Worm (Caenorhabditis elegans): ENCODE results near the gene ttr-18.

ttr-18 gene

DNA sequence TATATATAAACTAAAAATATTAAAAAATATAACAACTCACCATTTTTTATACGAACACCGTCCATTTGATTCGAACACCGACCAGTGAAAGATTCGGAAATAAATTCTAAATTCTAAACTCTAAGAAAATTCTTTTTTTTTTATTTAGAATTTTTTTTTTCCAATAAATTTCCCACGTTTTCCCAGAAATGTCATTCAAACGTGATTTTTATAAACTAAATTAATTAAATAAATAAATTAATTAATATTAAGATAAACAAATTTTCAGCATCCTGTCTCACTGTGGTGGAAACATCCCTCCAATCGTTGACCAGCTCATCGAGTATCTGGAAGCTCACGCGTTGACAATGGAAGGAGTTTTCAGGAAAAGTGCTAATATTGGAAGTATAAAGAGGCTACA lies 19.0 kb downstream of the ttr-18 start, which contains the start of gene klp-17:
Gene klp-17 (minus strand): TSS at position 101 of the 400 bp plus-strand sequence.
- TF ChIP-seq sea-1 (GFP tag; conservative IDR thresholded peaks at IDR 0.05): no peak
- no peak for TF ChIP-seq tra-4 (tag; optimal IDR thresholded peaks at IDR 0.05)
- TF ChIP-seq hmbx-1 (tag; optimal IDR thresholded peaks at IDR 0.05): no peak
- no peak for TF ChIP-seq ama-1 (optimal IDR thresholded peaks at IDR 0.05)
- TF ChIP-seq ceh-36 (tag; optimal IDR thresholded peaks at IDR 0.05): no peak
- no peak for TF ChIP-seq F13C5.2 (tag; optimal IDR thresholded peaks at IDR 0.05)
- TF ChIP-seq ets-7 (tag; optimal IDR thresholded peaks at IDR 0.05): no peak
- TF ChIP-seq ceh-13 (GFP tag; optimal IDR thresholded peaks at IDR 0.05): no peak
- no peak for TF ChIP-seq flt-1 (GFP tag; IDR thresholded peaks at IDR 0.05)
- TF ChIP-seq hmg-4 (GFP tag; optimal IDR thresholded peaks at IDR 0.05): no peak
- no peak for TF ChIP-seq hnd-1 (tag; optimal IDR thresholded peaks at IDR 0.05)

DNA sequence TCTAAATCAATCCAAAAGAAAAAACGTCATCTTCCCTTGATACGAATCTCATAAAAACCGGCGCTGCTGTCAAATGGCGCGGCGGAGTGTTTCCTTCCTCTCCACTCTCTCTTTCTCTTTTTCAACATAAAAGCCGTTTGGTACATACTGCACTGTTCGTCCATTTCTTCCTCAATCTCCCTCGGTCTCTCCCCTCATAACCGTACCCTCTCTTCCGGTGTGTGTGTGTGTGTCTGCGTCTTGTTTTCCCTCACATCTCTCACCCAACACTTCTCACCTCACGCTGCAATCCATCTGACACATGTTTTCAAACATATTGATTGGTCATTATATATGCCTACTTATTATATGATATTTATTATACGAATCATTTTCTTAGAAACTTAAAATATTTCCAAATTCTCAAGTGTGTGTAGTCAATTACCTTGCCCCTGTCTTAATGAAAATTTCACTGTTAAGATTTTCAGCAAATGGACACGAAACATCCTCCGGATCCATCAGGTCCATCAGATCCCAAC lies 22.1 kb downstream of the ttr-18 start, which contains the start of the genes aars-1 and rga-1:
Gene aars-1 (minus strand): TSS at position 71 of the 518 bp plus-strand sequence.
Gene rga-1 (plus strand): TSS at position 468 of the 518 bp plus-strand sequence.
- peak; percentile 61 for TF ChIP-seq ets-7 (tag; optimal IDR thresholded peaks at IDR 0.05)
- TF ChIP-seq F13C5.2 (tag; optimal IDR thresholded peaks at IDR 0.05): peak; percentile 27
- TF ChIP-seq hmg-4 (GFP tag; optimal IDR thresholded peaks at IDR 0.05): no peak

ce11 chrII:11463899-11464298 lies 22.6 kb downstream of the ttr-18 start:
- TF ChIP-seq scrt-1 (GFP tag; IDR thresholded peaks at IDR 0.05): no peak
- TF ChIP-seq B0310.2 (tag; optimal IDR thresholded peaks at IDR 0.05): no peak
- no peak for TF ChIP-seq sea-1 (GFP tag; conservative IDR thresholded peaks at IDR 0.05)
- no peak for TF ChIP-seq tbx-37 (GFP tag; conservative IDR thresholded peaks at IDR 0.05)

DNA sequence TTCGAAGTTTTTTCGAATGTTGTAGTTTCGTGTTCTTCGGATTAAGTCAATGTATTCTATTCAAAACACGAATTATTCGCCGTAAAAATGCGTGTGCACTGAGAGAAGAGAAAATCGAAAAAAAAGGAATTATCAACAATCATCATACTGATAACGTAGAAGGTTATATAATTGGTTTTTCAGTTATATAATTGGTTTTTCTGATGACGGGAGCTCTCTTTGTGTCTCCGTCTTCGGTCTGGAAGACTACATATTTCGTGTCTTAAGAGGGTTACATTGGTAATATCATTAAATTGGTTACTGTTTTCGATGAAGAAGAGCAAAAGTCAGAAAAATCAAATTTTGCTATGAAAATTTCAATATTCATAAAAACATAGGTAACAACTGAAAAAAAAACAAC lies 26.7 kb downstream of the ttr-18 start:
- TF ChIP-seq B0310.2 (tag; optimal IDR thresholded peaks at IDR 0.05) (no peak), flt-1 (GFP tag; IDR thresholded peaks at IDR 0.05) (no peak), ceh-36 (tag; optimal IDR thresholded peaks at IDR 0.05) (no peak), hmg-4 (GFP tag; optimal IDR thresholded peaks at IDR 0.05) (no peak), scrt-1 (GFP tag; IDR thresholded peaks at IDR 0.05) (no peak), ets-7 (tag; optimal IDR thresholded peaks at IDR 0.05) (no peak), tbx-11 (GFP tag; IDR thresholded peaks at IDR 0.05) (no peak), tbx-37 (GFP tag; conservative IDR thresholded peaks at IDR 0.05) (no peak), aly-1 (tag; optimal IDR thresholded peaks at IDR 0.05) (no peak), pes-1 (GFP tag; IDR thresholded peaks at IDR 0.05) (no peak), hmbx-1 (tag; optimal IDR thresholded peaks at IDR 0.05) (no peak), F13C5.2 (tag; optimal IDR thresholded peaks at IDR 0.05) (no peak), ceh-13 (GFP tag; optimal IDR thresholded peaks at IDR 0.05) (no peak), tra-4 (tag; optimal IDR thresholded peaks at IDR 0.05) (no peak), ama-1 (optimal IDR thresholded peaks at IDR 0.05) (no peak), hnd-1 (tag; optimal IDR thresholded peaks at IDR 0.05) (no peak), sea-1 (GFP tag; conservative IDR thresholded peaks at IDR 0.05) (no peak)

DNA sequence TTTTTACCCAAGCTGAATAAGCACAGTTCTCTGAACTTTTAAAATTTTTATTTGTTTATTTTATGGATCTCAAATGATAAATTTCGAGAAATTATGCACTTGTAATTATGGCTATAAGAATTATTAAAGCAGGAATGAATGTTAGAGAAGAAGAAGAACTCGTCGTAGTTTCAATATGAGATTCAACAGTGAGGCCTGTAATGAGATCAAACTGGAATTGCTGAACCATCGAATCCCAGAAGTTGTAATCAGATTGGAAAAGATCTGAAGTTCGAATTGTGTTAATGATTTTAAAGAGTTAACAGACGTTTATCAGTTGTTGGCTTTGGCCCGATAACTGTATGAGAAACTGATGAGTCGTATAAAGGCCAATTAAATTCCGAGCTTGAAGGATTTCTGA lies 30.8 kb downstream of the ttr-18 start:
- no peak for TF ChIP-seq hmg-4 (GFP tag; optimal IDR thresholded peaks at IDR 0.05)
- TF ChIP-seq B0310.2 (tag; optimal IDR thresholded peaks at IDR 0.05): no peak
- TF ChIP-seq ama-1 (optimal IDR thresholded peaks at IDR 0.05): no peak
- no peak for TF ChIP-seq scrt-1 (GFP tag; IDR thresholded peaks at IDR 0.05)
- TF ChIP-seq flt-1 (GFP tag; IDR thresholded peaks at IDR 0.05): no peak
- TF ChIP-seq tbx-37 (GFP tag; conservative IDR thresholded peaks at IDR 0.05): no peak
- no peak for TF ChIP-seq aly-1 (tag; optimal IDR thresholded peaks at IDR 0.05)
- TF ChIP-seq ceh-13 (GFP tag; optimal IDR thresholded peaks at IDR 0.05): no peak
- no peak for TF ChIP-seq sea-1 (GFP tag; conservative IDR thresholded peaks at IDR 0.05)
- no peak for TF ChIP-seq F13C5.2 (tag; optimal IDR thresholded peaks at IDR 0.05)
- no peak for TF ChIP-seq tbx-11 (GFP tag; IDR thresholded peaks at IDR 0.05)
- TF ChIP-seq pes-1 (GFP tag; IDR thresholded peaks at IDR 0.05): no peak
- TF ChIP-seq ceh-36 (tag; optimal IDR thresholded peaks at IDR 0.05): no peak
- no peak for TF ChIP-seq tra-4 (tag; optimal IDR thresholded peaks at IDR 0.05)
- no peak for TF ChIP-seq ets-7 (tag; optimal IDR thresholded peaks at IDR 0.05)
- TF ChIP-seq hmbx-1 (tag; optimal IDR thresholded peaks at IDR 0.05): no peak
- TF ChIP-seq hnd-1 (tag; optimal IDR thresholded peaks at IDR 0.05): no peak

- no peak for TF ChIP-seq hnd-1 (tag; optimal IDR thresholded peaks at IDR 0.05)
- no peak for TF ChIP-seq sea-1 (GFP tag; conservative IDR thresholded peaks at IDR 0.05)
- TF ChIP-seq tbx-11 (GFP tag; IDR thresholded peaks at IDR 0.05): no peak
- TF ChIP-seq ama-1 (optimal IDR thresholded peaks at IDR 0.05): no peak
- TF ChIP-seq F13C5.2 (tag; optimal IDR thresholded peaks at IDR 0.05): no peak
- TF ChIP-seq aly-1 (tag; optimal IDR thresholded peaks at IDR 0.05): no peak
- no peak for TF ChIP-seq hmg-4 (GFP tag; optimal IDR thresholded peaks at IDR 0.05)
- no peak for TF ChIP-seq flt-1 (GFP tag; IDR thresholded peaks at IDR 0.05)
- TF ChIP-seq scrt-1 (GFP tag; IDR thresholded peaks at IDR 0.05): no peak
These were observed 31.4 kb downstream of the ttr-18 start for ce11 chrII:11455140-11455539.

DNA sequence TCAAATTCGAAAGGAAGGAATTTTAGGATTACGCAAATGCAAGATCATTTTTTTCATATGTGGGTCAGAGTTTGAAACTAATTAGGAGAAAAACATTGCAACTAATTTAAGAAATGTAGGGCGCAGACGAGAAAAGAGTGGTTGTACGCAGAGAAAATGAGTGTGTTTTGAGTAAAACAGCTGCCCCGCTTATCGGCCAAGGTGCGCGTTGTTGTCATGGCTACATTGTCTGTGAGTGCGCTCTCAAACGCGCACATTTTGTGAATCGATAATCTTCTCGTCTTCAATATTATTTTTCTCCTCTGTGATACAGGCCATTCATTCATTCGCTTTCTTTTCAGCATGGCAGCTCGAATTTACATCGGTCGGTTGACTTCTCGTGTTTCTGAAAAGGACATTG lies 32.9 kb downstream of the ttr-18 start:
- TF ChIP-seq ceh-13 (GFP tag; optimal IDR thresholded peaks at IDR 0.05): no peak
- no peak for TF ChIP-seq tbx-37 (GFP tag; conservative IDR thresholded peaks at IDR 0.05)
- TF ChIP-seq tbx-11 (GFP tag; IDR thresholded peaks at IDR 0.05): no peak
- TF ChIP-seq pes-1 (GFP tag; IDR thresholded peaks at IDR 0.05): no peak
- TF ChIP-seq B0310.2 (tag; optimal IDR thresholded peaks at IDR 0.05): no peak
- no peak for TF ChIP-seq hmbx-1 (tag; optimal IDR thresholded peaks at IDR 0.05)
- no peak for TF ChIP-seq sea-1 (GFP tag; conservative IDR thresholded peaks at IDR 0.05)
- no peak for TF ChIP-seq F13C5.2 (tag; optimal IDR thresholded peaks at IDR 0.05)
- TF ChIP-seq tra-4 (tag; optimal IDR thresholded peaks at IDR 0.05): no peak
- no peak for TF ChIP-seq aly-1 (tag; optimal IDR thresholded peaks at IDR 0.05)
- no peak for TF ChIP-seq ets-7 (tag; optimal IDR thresholded peaks at IDR 0.05)
- no peak for TF ChIP-seq hnd-1 (tag; optimal IDR thresholded peaks at IDR 0.05)
- TF ChIP-seq ama-1 (optimal IDR thresholded peaks at IDR 0.05): no peak
- no peak for TF ChIP-seq flt-1 (GFP tag; IDR thresholded peaks at IDR 0.05)
- TF ChIP-seq scrt-1 (GFP tag; IDR thresholded peaks at IDR 0.05): no peak

- TF ChIP-seq tbx-11 (GFP tag; IDR thresholded peaks at IDR 0.05) (no peak), F13C5.2 (tag; optimal IDR thresholded peaks at IDR 0.05) (peak; percentile 4), ceh-13 (GFP tag; optimal IDR thresholded peaks at IDR 0.05) (no peak), flt-1 (GFP tag; IDR thresholded peaks at IDR 0.05) (no peak), hmg-4 (GFP tag; optimal IDR thresholded peaks at IDR 0.05) (peak; percentile 55), tbx-37 (GFP tag; conservative IDR thresholded peaks at IDR 0.05) (0 out of 2 replicates have a peak, but pooled peaks have one; percentile 8), B0310.2 (tag; optimal IDR thresholded peaks at IDR 0.05) (no peak), scrt-1 (GFP tag; IDR thresholded peaks at IDR 0.05) (peak; percentile 48; the same call in 1 of the 2 replicates), ama-1 (optimal IDR thresholded peaks at IDR 0.05) (no peak), pes-1 (GFP tag; IDR thresholded peaks at IDR 0.05) (peak; percentile 54; the same call in 1 of the 2 replicates), hnd-1 (tag; optimal IDR thresholded peaks at IDR 0.05) (no peak), tra-4 (tag; optimal IDR thresholded peaks at IDR 0.05) (peak; percentile 30), ceh-36 (tag; optimal IDR thresholded peaks at IDR 0.05) (peak; percentile 62), ets-7 (tag; optimal IDR thresholded peaks at IDR 0.05) (no peak), sea-1 (GFP tag; conservative IDR thresholded peaks at IDR 0.05) (no peak), aly-1 (tag; optimal IDR thresholded peaks at IDR 0.05) (peak; percentile 73), hmbx-1 (tag; optimal IDR thresholded peaks at IDR 0.05) (no peak)
These were observed 33.5 kb downstream of the ttr-18 start, which contains the start of gene rsp-1 for ce11 chrII:11453025-11453424. rsp-1 (plus strand) TSS chrII:11453362.
